Fruit fly (Drosophila melanogaster) whole organism, embryonic: ENCODE data around the gene Cyp313a1.
A peak's percentile ranks its signal among the peaks of the same experiment; 100 is the strongest.

Source experiments
- Antp ChIP-seq: fragments of 200-800 bp; sonication (Bioruptor generic); optimal IDR thresholded peaks from 3 replicates; lab custom pipeline; 2016; ENCODE audit warnings: missing biosample characterization, missing genetic modification characterization
- Atf6 ChIP-seq: fragments of 200-800 bp; sonication (Bioruptor generic); IDR thresholded peaks from 2 replicates; pipeline ENCODE4 v1.3.6; 2022; ENCODE audit warnings: missing biosample characterization, missing genetic modification characterization
- CG12299 ChIP-seq: fragments of 200-800 bp; sonication (Bioruptor generic); optimal IDR thresholded peaks from 2 replicates; lab custom pipeline; 2018; ENCODE audit warnings: missing biosample characterization, mild to moderate bottlenecking, missing genetic modification characterization
- CG12391 ChIP-seq: fragments of 200-800 bp; sonication (Bioruptor generic); optimal IDR thresholded peaks from 3 replicates; lab custom pipeline; 2018; ENCODE audit warnings: missing biosample characterization, mild to moderate bottlenecking, missing genetic modification characterization, moderate library complexity
- CG1529 ChIP-seq: fragments of 200-800 bp; sonication (Bioruptor generic); optimal IDR thresholded peaks from 3 replicates; lab custom pipeline; 2018; ENCODE audit warnings: missing biosample characterization, missing genetic modification characterization
- CG15601 ChIP-seq: fragments of 200-800 bp; sonication (Bioruptor generic); optimal IDR thresholded peaks from 3 replicates; lab custom pipeline; 2019; ENCODE audit warnings: missing biosample characterization, mild to moderate bottlenecking, missing genetic modification characterization, moderate library complexity
- CG1647 ChIP-seq: fragments of 200-800 bp; sonication (Bioruptor generic); optimal IDR thresholded peaks from 3 replicates; lab custom pipeline; 2016; ENCODE audit warnings: missing biosample characterization, missing genetic modification characterization
- CG17359 ChIP-seq: fragments of 200-800 bp; sonication (Bioruptor generic); optimal IDR thresholded peaks from 3 replicates; lab custom pipeline; 2018; ENCODE audit warnings: missing biosample characterization, mild to moderate bottlenecking, missing genetic modification characterization, moderate library complexity
- CG17385 ChIP-seq: fragments of 200-800 bp; sonication (Bioruptor generic); optimal IDR thresholded peaks from 3 replicates; lab custom pipeline; 2018; ENCODE audit warnings: missing biosample characterization, mild to moderate bottlenecking, missing genetic modification characterization
- CG30403 ChIP-seq: fragments of 200-800 bp; sonication (Bioruptor generic); optimal IDR thresholded peaks from 3 replicates; lab custom pipeline; 2016; ENCODE audit warnings: missing biosample characterization, missing genetic modification characterization
- CG31365 ChIP-seq: fragments of 200-800 bp; sonication (Bioruptor generic); optimal IDR thresholded peaks from 2 replicates; lab custom pipeline; 2018; ENCODE audit warnings: missing biosample characterization, mild to moderate bottlenecking, missing genetic modification characterization
- CG3281 ChIP-seq: fragments of 200-800 bp; sonication (Bioruptor generic); optimal IDR thresholded peaks from 3 replicates; lab custom pipeline; 2017; ENCODE audit warnings: missing biosample characterization, mild to moderate bottlenecking, missing genetic modification characterization
- CG3726 ChIP-seq: fragments of 200-800 bp; sonication (Bioruptor generic); IDR thresholded peaks from 3 replicates; pipeline ENCODE4, ENCODE4 v1.3.6; 2022; ENCODE audit warnings: missing biosample characterization, missing genetic modification characterization
- CG4328 ChIP-seq: fragments of 200-800 bp; sonication (Bioruptor generic); optimal IDR thresholded peaks from 3 replicates; lab custom pipeline; 2017; ENCODE audit warnings: missing biosample characterization, missing genetic modification reagents, missing genetic modification characterization
- CG4617 ChIP-seq: fragments of 200-800 bp; sonication (Bioruptor generic); optimal IDR thresholded peaks from 3 replicates; lab custom pipeline; 2016; ENCODE audit warnings: missing biosample characterization, missing genetic modification characterization, borderline replicate concordance
- CG4820 ChIP-seq: fragments of 200-800 bp; sonication (Bioruptor generic); optimal IDR thresholded peaks from 3 replicates; lab custom pipeline; 2016; ENCODE audit warnings: missing biosample characterization, missing genetic modification characterization
- CG7987 ChIP-seq: fragments of 200-800 bp; sonication (Bioruptor generic); optimal IDR thresholded peaks from 2 replicates; lab custom pipeline; 2018; ENCODE audit warnings: missing biosample characterization, mild to moderate bottlenecking, missing genetic modification characterization, moderate library complexity
- CTCF ChIP-seq: fragments of 200-800 bp; sonication (Bioruptor generic); optimal IDR thresholded peaks from 2 replicates; lab custom pipeline; 2017; ENCODE audit warnings: missing biosample characterization, mild to moderate bottlenecking, missing genetic modification characterization, moderate library complexity
- Dll ChIP-seq: fragments of 200-800 bp; sonication (Bioruptor generic); IDR thresholded peaks from 4 replicates; pipeline ENCODE4 v1.3.6; 2022; ENCODE audit warnings: missing biosample characterization, missing genetic modification characterization; ENCODE audit not compliant: partially characterized antibody
- E2f1 ChIP-seq: fragments of 200-800 bp; sonication (Bioruptor generic); IDR thresholded peaks from 2 replicates; pipeline ENCODE4 v1.3.6; 2022; ENCODE audit warnings: missing biosample characterization, missing genetic modification characterization
- Elba2 ChIP-seq: fragments of 200-800 bp; sonication (Bioruptor generic); optimal IDR thresholded peaks from 3 replicates; lab custom pipeline; 2016; ENCODE audit warnings: missing biosample characterization, missing genetic modification characterization
- Fer3 ChIP-seq: fragments of 200-800 bp; sonication (Bioruptor generic); optimal IDR thresholded peaks from 2 replicates; lab custom pipeline; 2018; ENCODE audit warnings: missing biosample characterization, mild to moderate bottlenecking, missing genetic modification characterization, moderate library complexity
- Gsc ChIP-seq: fragments of 200-800 bp; sonication (Bioruptor generic); IDR thresholded peaks from 2 replicates; pipeline ENCODE4 v1.3.6; 2022; ENCODE audit warnings: missing biosample characterization, missing genetic modification characterization
- HHEX ChIP-seq: fragments of 200-800 bp; sonication (Bioruptor generic); optimal IDR thresholded peaks from 3 replicates; lab custom pipeline; 2017; ENCODE audit warnings: missing biosample characterization, mild to moderate bottlenecking, missing genetic modification characterization, missing genetic modification reagents
- Hsf ChIP-seq: fragments of 200-800 bp; sonication (Bioruptor generic); optimal IDR thresholded peaks from 3 replicates; lab custom pipeline; 2016; ENCODE audit warnings: missing biosample characterization, missing genetic modification characterization
- PHDP ChIP-seq: fragments of 200-800 bp; sonication (Bioruptor generic); optimal IDR thresholded peaks from 3 replicates; lab custom pipeline; 2018; ENCODE audit warnings: missing biosample characterization, mild to moderate bottlenecking, missing genetic modification characterization, moderate library complexity
- Six4 ChIP-seq: fragments of 200-800 bp; sonication (Bioruptor generic); optimal IDR thresholded peaks from 2 replicates; lab custom pipeline; 2016; ENCODE audit warnings: missing biosample characterization, missing genetic modification characterization
- ab ChIP-seq: fragments of 200-800 bp; sonication (Bioruptor generic); optimal IDR thresholded peaks from 2 replicates; lab custom pipeline; 2016; ENCODE audit warnings: missing biosample characterization, missing genetic modification characterization
- aop ChIP-seq: fragments of 200-800 bp; sonication (Bioruptor generic); IDR thresholded peaks from 2 replicates; pipeline ENCODE4 v1.3.6; 2022; ENCODE audit warnings: missing biosample characterization, missing genetic modification characterization
- ara ChIP-seq: fragments of 200-800 bp; sonication (Bioruptor generic); IDR thresholded peaks from 2 replicates; pipeline ENCODE4 v1.3.6; 2022; ENCODE audit warnings: missing biosample characterization, missing genetic modification characterization
- ash1 ChIP-seq: fragments of 200-800 bp; sonication (Bioruptor generic); optimal IDR thresholded peaks from 2 replicates; lab custom pipeline; 2018; ENCODE audit warnings: missing biosample characterization, mild to moderate bottlenecking, missing genetic modification characterization
- bowl ChIP-seq: fragments of 200-800 bp; sonication (Bioruptor generic); IDR thresholded peaks from 2 replicates; pipeline ENCODE4 v1.3.6; 2022; ENCODE audit warnings: missing biosample characterization, missing genetic modification characterization
- chm ChIP-seq: fragments of 200-800 bp; sonication (Bioruptor generic); IDR thresholded peaks from 2 replicates; pipeline ENCODE4 v1.3.6; 2022; ENCODE audit warnings: missing biosample characterization, missing genetic modification characterization
- chn ChIP-seq: fragments of 200-800 bp; sonication (Bioruptor generic); optimal IDR thresholded peaks from 2 replicates; lab custom pipeline; 2016; ENCODE audit warnings: missing biosample characterization, missing genetic modification characterization
- ci ChIP-seq: fragments of 200-800 bp; sonication (Bioruptor generic); IDR thresholded peaks from 3 replicates; pipeline ENCODE4 v1.3.6; 2022; ENCODE audit warnings: missing biosample characterization, missing genetic modification characterization
- corto ChIP-seq: fragments of 200-800 bp; sonication (Bioruptor generic); optimal IDR thresholded peaks from 2 replicates; lab custom pipeline; 2016; ENCODE audit warnings: missing biosample characterization, mild to moderate bottlenecking, missing genetic modification characterization, moderate library complexity
- crc ChIP-seq: fragments of 200-800 bp; sonication (Bioruptor generic); optimal IDR thresholded peaks from 2 replicates; lab custom pipeline; 2016; ENCODE audit warnings: missing biosample characterization, missing genetic modification characterization
- exex ChIP-seq: fragments of 200-800 bp; sonication (Bioruptor generic); optimal IDR thresholded peaks from 4 replicates; lab custom pipeline; 2018; ENCODE audit warnings: missing biosample characterization, mild to moderate bottlenecking, missing genetic modification characterization, moderate library complexity
- eyg ChIP-seq: fragments of 200-800 bp; sonication (Bioruptor generic); optimal IDR thresholded peaks from 3 replicates; lab custom pipeline; 2016; ENCODE audit warnings: missing biosample characterization, missing genetic modification characterization
- fd102C ChIP-seq: fragments of 200-800 bp; sonication (Bioruptor generic); optimal IDR thresholded peaks from 2 replicates; lab custom pipeline; 2018; ENCODE audit warnings: missing biosample characterization, mild to moderate bottlenecking, missing genetic modification characterization, moderate library complexity
- gfzf ChIP-seq: fragments of 200-800 bp; sonication (Bioruptor generic); optimal IDR thresholded peaks from 2 replicates; lab custom pipeline; 2016; ENCODE audit warnings: missing biosample characterization, mild to moderate bottlenecking, missing genetic modification characterization, moderate library complexity
- hbn ChIP-seq: fragments of 200-800 bp; sonication (Bioruptor generic); IDR thresholded peaks from 2 replicates; pipeline ENCODE4 v1.3.6; 2022; ENCODE audit warnings: missing biosample characterization, missing genetic modification characterization; ENCODE audit not compliant: partially characterized antibody
- lbe ChIP-seq: fragments of 200-800 bp; sonication (Bioruptor generic); optimal IDR thresholded peaks from 2 replicates; lab custom pipeline; 2016; ENCODE audit warnings: missing biosample characterization, mild to moderate bottlenecking, missing genetic modification characterization
- mirr ChIP-seq: fragments of 200-800 bp; sonication (Bioruptor generic); optimal IDR thresholded peaks from 3 replicates; lab custom pipeline; 2018; ENCODE audit warnings: missing biosample characterization, mild to moderate bottlenecking, missing genetic modification characterization
- nmo ChIP-seq: fragments of 200-800 bp; sonication (Bioruptor generic); optimal IDR thresholded peaks from 2 replicates; lab custom pipeline; 2018; ENCODE audit warnings: missing biosample characterization, mild to moderate bottlenecking, missing genetic modification characterization, moderate library complexity
- peb ChIP-seq: fragments of 200-800 bp; sonication (Bioruptor generic); IDR thresholded peaks from 2 replicates; pipeline ENCODE4 v1.3.6; 2022; ENCODE audit warnings: missing biosample characterization, missing genetic modification characterization
- salm ChIP-seq: fragments of 200-800 bp; sonication (Bioruptor generic); optimal IDR thresholded peaks from 2 replicates; lab custom pipeline; 2018; ENCODE audit warnings: missing biosample characterization, mild to moderate bottlenecking, missing genetic modification characterization
- slp2 ChIP-seq: fragments of 200-800 bp; sonication (Bioruptor generic); optimal IDR thresholded peaks from 2 replicates; lab custom pipeline; 2016; ENCODE audit warnings: missing biosample characterization, missing genetic modification characterization
- tap ChIP-seq: fragments of 200-800 bp; optimal IDR thresholded peaks from 3 replicates; lab custom pipeline; 2019; ENCODE audit warnings: missing biosample characterization, mild to moderate bottlenecking, missing genetic modification characterization, moderate library complexity
- twi ChIP-seq: fragments of 200-800 bp; optimal IDR thresholded peaks from 2 replicates; lab custom pipeline; 2019; ENCODE audit warnings: missing biosample characterization, mild to moderate bottlenecking, missing genetic modification characterization, moderate library complexity
- unpg ChIP-seq: fragments of 200-800 bp; sonication (Bioruptor generic); optimal IDR thresholded peaks from 3 replicates; lab custom pipeline; 2018; ENCODE audit warnings: missing biosample characterization, mild to moderate bottlenecking, missing genetic modification characterization, moderate library complexity
- zfh2 ChIP-seq: fragments of 200-800 bp; sonication (Bioruptor generic); optimal IDR thresholded peaks from 2 replicates; lab custom pipeline; 2016; ENCODE audit warnings: missing biosample characterization, missing genetic modification characterization

Cyp313a1 gene

DNA sequence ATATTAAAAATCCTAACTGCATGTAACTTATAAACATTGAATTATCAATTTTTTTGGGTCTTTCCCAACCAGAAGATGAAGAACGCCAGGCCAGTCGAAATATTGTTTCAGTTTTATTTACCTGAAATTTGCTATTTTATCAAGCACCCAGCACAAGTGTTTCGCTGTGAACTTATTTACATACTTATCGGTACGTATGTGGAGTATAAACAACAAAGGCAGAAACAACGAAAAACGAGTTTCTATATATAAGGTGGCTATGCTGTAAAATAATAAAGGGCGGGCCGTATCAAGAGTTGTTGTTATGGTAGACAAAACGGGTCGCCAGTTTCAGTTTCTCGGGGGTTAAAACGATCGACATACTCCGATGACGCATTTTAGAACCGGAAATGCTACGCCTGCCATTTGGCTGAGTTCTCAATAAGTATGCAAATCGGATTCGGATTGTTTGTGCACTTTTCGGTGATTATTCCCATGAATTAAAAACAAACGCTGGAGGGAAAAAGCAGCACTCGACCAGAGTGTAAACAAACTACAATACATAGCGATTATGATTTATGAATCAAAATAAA lies 41.1 kb upstream of the Cyp313a1 start (continued):
- TF ChIP-seq unpg (GFP tag; lab: Kevin White, UChicago) (peak; percentile 28), CTCF (no peak), CG12391 (no peak), ci (GFP tag; lab: Robert Waterston, UW) (0 out of 3 replicates have a peak, but pooled peaks have one; percentile 15), corto (GFP tag; lab: Kevin White, UChicago) (no peak), exex (tag; lab: Kevin White, UChicago) (no peak), fd102C (no peak), CG31365 (tag; lab: Kevin White, UChicago) (no peak), chm (GFP tag; lab: Robert Waterston, UW) (0 out of 2 replicates have a peak, but pooled peaks have one; percentile 29), chn (GFP tag; lab: Kevin White, UChicago) (no peak), nmo (GFP tag; lab: Kevin White, UChicago) (no peak), Hsf (GFP tag; lab: Kevin White, UChicago) (no peak), mirr (peak; percentile 65), HHEX (GFP tag; lab: Kevin White, UChicago) (no peak), CG3726 (GFP tag; lab: Robert Waterston, UW) (no peak), aop (no peak), tap (tag; lab: Kevin White, UChicago) (no peak), CG4617 (GFP tag; lab: Kevin White, UChicago) (no peak), CG4820 (no peak), Six4 (GFP tag; lab: Kevin White, UChicago) (no peak), Atf6 (GFP tag; lab: Robert Waterston, UW) (peak; percentile 42; the same call in 1 of the 2 replicates), CG4328 (GFP tag; lab: Kevin White, UChicago) (no peak), hbn (no peak), CG1647 (GFP tag; lab: Kevin White, UChicago) (no peak), E2f1 (GFP tag; lab: Robert Waterston, UW) (no peak), CG12299 (tag; lab: Kevin White, UChicago) (peak; percentile 6), salm (tag; lab: Kevin White, UChicago) (no peak), Elba2 (no peak), peb (GFP tag; lab: Robert Waterston, UW) (no peak), CG3281 (GFP tag; lab: Kevin White, UChicago) (peak; percentile 52), Antp (GFP tag; lab: Kevin White, UChicago) (no peak), Gsc (GFP tag; lab: Robert Waterston, UW) (no peak), CG7987 (peak; percentile 35), CG1529 (GFP tag; lab: Kevin White, UChicago) (no peak), eyg (no peak), crc (no peak), ara (GFP tag; lab: Robert Waterston, UW) (no peak), ash1 (GFP tag; lab: Kevin White, UChicago) (no peak), CG17385 (GFP tag; lab: Kevin White, UChicago) (no peak), zfh2 (GFP tag; lab: Kevin White, UChicago) (no peak), slp2 (GFP tag; lab: Kevin White, UChicago) (no peak), ab (GFP tag; lab: Kevin White, UChicago) (no peak), PHDP (tag; lab: Kevin White, UChicago) (peak; percentile 56), lbe (GFP tag; lab: Kevin White, UChicago) (peak; percentile 5), bowl (GFP tag; lab: Robert Waterston, UW) (no peak), twi (tag; lab: Kevin White, UChicago) (no peak), gfzf (GFP tag; lab: Kevin White, UChicago) (no peak), CG17359 (tag; lab: Kevin White, UChicago) (peak; percentile 26), CG30403 (GFP tag; lab: Kevin White, UChicago) (no peak), Dll (GFP tag; lab: Robert Waterston, UW) (no peak), Fer3 (tag; lab: Kevin White, UChicago) (peak; percentile 44), CG15601 (tag; lab: Kevin White, UChicago) (no peak)
